Worm (Caenorhabditis elegans) whole organism, L4/young adult: ENCODE measurements around the gene math-34.
"Not testable (repeated sequence)": the region's sequence is repeated elsewhere in the genome, so short reads cannot be mapped to it uniquely, and the experiment has no call there.

Experiments
- W03F9.2 ChIP-seq: fragments of 150-350 bp; optimal IDR thresholded peaks from 2 replicates; lab custom pipeline; 2014; ENCODE audit warnings: missing biosample characterization, missing genetic modification characterization
- dao-5 ChIP-seq: sonication (generic microtip); optimal IDR thresholded peaks from 2 replicates; lab custom pipeline; 2016; ENCODE audit warnings: missing genotype, missing genetic modification characterization, moderate library complexity, missing compliant biosample characterization
- him-1 ChIP-seq: sonication (generic microtip); optimal IDR thresholded peaks from 2 replicates; lab custom pipeline; 2016; ENCODE audit warnings: missing genotype, missing genetic modification reagents, missing genetic modification characterization, missing compliant biosample characterization

The math-34 gene

DNA sequence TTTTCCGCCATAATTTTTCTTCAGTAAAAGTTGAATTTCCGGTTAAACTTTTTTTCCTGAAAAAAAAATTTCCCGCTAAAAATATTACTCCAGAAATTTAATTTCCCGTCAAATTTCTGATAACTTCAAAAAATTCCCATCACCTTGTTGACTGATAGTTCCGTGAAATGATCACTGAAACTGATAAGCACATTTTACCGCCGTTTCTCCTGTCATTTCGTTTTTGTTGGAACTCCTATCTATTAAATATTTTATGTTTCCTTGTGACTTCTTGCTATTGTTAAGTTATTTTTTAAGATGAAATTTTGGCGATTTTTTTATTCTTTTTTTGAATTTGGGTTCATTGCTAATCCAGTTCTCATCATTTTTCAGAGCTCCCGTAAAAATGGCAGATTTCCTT, at the start of gene math-34:
Gene math-34, plus strand, starts transcription at position 371 of the 400 bp plus-strand sequence.
- TF ChIP-seq him-1 (tag; lab: Kevin White, UChicago) (no peak), W03F9.2 (tag; lab: Kevin White, UChicago) (no peak), dao-5 (tag; lab: Kevin White, UChicago) (no peak)

DNA sequence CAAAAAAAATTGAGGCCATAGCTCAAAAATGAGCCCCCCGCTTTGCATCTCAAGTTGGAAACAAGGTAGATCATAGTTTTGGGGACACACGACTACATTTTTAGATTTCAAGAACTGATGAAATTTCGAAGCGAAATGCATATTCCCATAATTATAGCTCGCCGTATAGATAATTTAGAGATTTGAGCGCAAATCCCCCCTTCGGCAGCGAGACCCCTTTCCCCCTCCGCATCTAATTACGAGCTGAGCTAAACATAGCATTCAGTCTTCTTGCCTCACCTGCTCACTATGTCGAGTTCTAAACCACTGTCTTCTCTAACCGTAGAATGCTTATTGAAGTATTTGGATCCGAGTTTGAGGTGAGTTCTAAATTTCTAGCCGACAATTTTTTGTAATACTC, 49.6 kb upstream of the math-34 start, which contains the start of the genes fbxc-17 and fbxc-15:
Gene fbxc-17, minus strand, starts transcription at position 101 of the 400 bp plus-strand sequence.
Gene fbxc-15, plus strand, starts transcription at position 289 of the 400 bp plus-strand sequence.
- TF ChIP-seq W03F9.2 (tag; lab: Kevin White, UChicago) (no peak), dao-5 (tag; lab: Kevin White, UChicago) (no peak), him-1 (tag; lab: Kevin White, UChicago) (no peak)

ce11 chrII:982842-983241, 45.9 kb upstream of the math-34 start, which contains the start of gene srh-274:
srh-274 (plus strand) TSS chrII:983142.
- TF ChIP-seq dao-5 (tag; lab: Kevin White, UChicago) (no peak), W03F9.2 (tag; lab: Kevin White, UChicago) (no peak), him-1 (tag; lab: Kevin White, UChicago) (no peak)

DNA sequence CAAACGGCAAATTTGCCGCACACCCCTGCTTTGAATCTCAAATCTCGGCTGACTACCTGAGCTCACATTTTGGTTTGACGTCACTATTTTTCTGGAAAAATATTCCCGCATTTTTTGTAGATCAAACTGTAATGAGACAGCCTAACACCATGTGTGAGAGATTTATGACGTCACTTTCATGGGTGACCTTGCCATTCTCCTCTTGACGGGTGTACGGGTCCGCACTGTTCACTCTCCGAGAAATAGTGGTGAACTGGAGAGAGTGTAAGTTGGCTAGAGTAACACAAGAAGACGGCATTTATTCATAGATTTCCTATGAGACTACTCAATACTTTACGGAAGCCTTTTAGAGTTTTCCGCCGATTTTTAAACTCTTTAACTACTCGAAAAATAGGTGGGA, 43.1 kb upstream of the math-34 start, which contains the start of gene fbxc-40:
Gene fbxc-40, plus strand, starts transcription at position 301 of the 400 bp plus-strand sequence.
- not testable (repeated sequence) for TF ChIP-seq dao-5, W03F9.2, him-1 (tag; lab: Kevin White, UChicago)

DNA sequence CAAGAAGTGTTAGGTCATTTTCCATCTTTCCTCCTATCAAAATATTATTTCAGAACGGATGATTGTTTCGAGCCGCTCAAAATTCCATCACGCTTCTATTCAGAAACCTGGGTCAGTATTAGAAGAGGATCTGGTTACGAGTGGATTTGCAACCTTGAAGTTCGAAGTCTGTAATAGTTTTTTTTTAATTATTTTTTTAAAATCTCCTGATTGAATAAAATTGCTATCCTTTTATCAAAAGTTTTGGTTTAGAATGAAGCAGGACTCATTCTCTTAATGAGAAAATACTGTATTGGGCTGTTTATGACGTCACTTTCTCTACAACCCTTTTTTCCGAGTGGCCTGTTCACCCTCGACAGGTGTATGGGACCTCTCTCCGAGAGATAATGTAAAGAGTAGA, 40.3 kb upstream of the math-34 start, which contains the start of gene fbxc-39:
Gene fbxc-39, plus strand, starts transcription at position 301 of the 400 bp plus-strand sequence.
- no peak for TF ChIP-seq W03F9.2 (tag; lab: Kevin White, UChicago)
- no peak for TF ChIP-seq him-1 (tag; lab: Kevin White, UChicago)

- no peak for TF ChIP-seq W03F9.2 (tag; lab: Kevin White, UChicago)
- no peak for TF ChIP-seq dao-5 (tag; lab: Kevin White, UChicago)
Observed at ce11 chrII:991300-991699, 37.5 kb upstream of the math-34 start, which contains the start of gene fbxc-42. fbxc-42 (plus strand) TSS chrII:991600.

DNA sequence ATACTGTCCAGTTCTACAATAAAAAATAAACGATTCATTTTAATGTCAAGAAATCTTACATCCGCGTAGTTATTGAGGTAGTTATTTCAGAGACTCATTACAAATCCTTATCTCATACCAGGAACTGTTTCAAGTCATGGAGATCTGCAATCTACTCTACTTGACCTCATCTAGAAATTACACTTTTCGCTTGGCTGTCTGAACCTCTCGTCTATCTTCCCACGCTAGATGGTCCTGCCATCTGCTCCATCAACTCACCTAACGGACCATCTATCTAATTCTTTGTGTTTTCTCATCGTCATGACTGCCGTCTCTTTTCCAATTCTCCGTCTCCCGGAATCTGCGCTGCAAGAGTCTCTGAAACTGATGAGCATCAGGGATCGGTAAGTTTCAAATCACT, 34.5 kb upstream of the math-34 start, which contains the start of gene F45D11.7:
Gene F45D11.7, plus strand, starts transcription at position 301 of the 400 bp plus-strand sequence.
- TF ChIP-seq him-1, dao-5, W03F9.2 (tag; lab: Kevin White, UChicago): not testable (repeated sequence)

DNA sequence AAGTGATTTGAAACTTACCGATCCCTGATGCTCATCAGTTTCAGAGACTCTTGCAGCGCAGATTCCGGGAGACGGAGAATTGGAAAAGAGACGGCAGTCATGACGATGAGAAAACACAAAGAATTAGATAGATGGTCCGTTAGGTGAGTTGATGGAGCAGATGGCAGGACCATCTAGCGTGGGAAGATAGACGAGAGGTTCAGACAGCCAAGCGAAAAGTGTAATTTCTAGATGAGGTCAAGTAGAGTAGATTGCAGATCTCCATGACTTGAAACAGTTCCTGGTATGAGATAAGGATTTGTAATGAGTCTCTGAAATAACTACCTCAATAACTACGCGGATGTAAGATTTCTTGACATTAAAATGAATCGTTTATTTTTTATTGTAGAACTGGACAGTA, 32.7 kb upstream of the math-34 start, which contains the start of gene F45D11.11:
Gene F45D11.11, minus strand, starts transcription at position 101 of the 400 bp plus-strand sequence.
- not testable (repeated sequence) for TF ChIP-seq him-1, dao-5, W03F9.2 (tag; lab: Kevin White, UChicago)

- TF ChIP-seq W03F9.2 (tag; lab: Kevin White, UChicago), result no peak
- TF ChIP-seq him-1 (tag; lab: Kevin White, UChicago), result no peak
- TF ChIP-seq dao-5 (tag; lab: Kevin White, UChicago), result no peak
Observed at ce11 chrII:999493-999892, 29.3 kb upstream of the math-34 start, which contains the start of gene fbxb-29. fbxb-29 (minus strand) TSS chrII:999593.

- TF ChIP-seq him-1 (tag; lab: Kevin White, UChicago) (no peak), dao-5 (tag; lab: Kevin White, UChicago) (no peak), W03F9.2 (tag; lab: Kevin White, UChicago) (no peak)
Observed at ce11 chrII:1001351-1001750, 27.4 kb upstream of the math-34 start, which contains the start of the genes fbxb-30 and F45D11.5. fbxb-30 (minus strand) TSS chrII:1001451. F45D11.5 (plus strand) TSS chrII:1001702.

ce11 chrII:1006375-1006774, 22.4 kb upstream of the math-34 start, which contains the start of gene F45D11.14:
F45D11.14 (minus strand) TSS chrII:1006475.
- TF ChIP-seq him-1, dao-5, W03F9.2 (tag; lab: Kevin White, UChicago): not testable (repeated sequence)

DNA sequence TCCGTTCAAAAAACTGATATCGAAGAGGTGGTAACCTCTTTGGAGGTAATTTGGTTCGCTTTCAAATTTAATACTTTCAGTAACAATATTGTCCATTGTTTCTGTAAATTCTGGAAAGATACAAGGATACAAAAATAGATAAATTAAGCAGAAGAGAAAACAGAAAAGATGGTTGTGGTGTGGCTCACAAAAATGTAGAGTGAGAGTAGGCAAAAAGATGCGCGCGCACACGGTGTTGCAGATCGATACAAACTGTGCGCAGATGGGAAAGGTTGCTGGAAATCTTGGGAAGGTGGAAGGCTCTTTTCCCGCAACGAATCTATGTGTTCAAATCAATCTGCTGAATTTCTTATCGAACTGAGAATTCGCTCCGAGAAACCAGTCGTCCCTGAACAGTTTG, 4.1 kb upstream of the math-34 start, which contains the start of gene btb-11:
Gene btb-11, minus strand, starts transcription at position 101 of the 400 bp plus-strand sequence.
- TF ChIP-seq W03F9.2, dao-5, him-1 (tag; lab: Kevin White, UChicago): not testable (repeated sequence)

DNA sequence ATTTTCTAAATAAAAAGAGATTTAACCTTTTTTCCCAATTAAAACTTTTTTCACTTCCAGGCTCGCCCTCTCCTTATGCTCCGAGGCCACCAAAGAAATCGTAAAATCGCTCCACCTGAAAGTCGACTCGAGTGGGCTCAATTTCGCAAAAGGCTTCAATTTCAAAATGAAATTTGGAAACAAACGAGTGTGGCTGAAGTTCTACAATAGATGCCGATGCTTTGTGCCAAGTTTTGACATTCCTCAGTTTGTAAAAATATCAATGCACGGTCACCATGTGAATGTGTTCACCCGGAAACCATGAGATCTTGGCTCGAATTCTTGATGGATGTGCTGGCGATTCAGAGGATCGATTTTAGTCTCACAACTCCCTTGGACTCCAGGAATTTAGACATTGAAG, 2.1 kb upstream of the math-34 start, which contains the start of gene M01D1.12:
Gene M01D1.12, plus strand, starts transcription at position 301 of the 400 bp plus-strand sequence.
- TF ChIP-seq him-1 (tag; lab: Kevin White, UChicago), result no peak
- TF ChIP-seq dao-5 (tag; lab: Kevin White, UChicago), result no peak
- no peak for TF ChIP-seq W03F9.2 (tag; lab: Kevin White, UChicago)
